Fruit fly (Drosophila melanogaster) ovary, adult (tissue): ENCODE results near the gene usp.

Source experiments
- CG17801 ChIP-seq: fragments of 200-800 bp; optimal IDR thresholded peaks from 2 replicates; lab custom pipeline; 2019; ENCODE audit warnings: missing biosample characterization, mild to moderate bottlenecking, missing genetic modification characterization, moderate library complexity; ENCODE audit not compliant: partially characterized antibody

Gene usp

DNA sequence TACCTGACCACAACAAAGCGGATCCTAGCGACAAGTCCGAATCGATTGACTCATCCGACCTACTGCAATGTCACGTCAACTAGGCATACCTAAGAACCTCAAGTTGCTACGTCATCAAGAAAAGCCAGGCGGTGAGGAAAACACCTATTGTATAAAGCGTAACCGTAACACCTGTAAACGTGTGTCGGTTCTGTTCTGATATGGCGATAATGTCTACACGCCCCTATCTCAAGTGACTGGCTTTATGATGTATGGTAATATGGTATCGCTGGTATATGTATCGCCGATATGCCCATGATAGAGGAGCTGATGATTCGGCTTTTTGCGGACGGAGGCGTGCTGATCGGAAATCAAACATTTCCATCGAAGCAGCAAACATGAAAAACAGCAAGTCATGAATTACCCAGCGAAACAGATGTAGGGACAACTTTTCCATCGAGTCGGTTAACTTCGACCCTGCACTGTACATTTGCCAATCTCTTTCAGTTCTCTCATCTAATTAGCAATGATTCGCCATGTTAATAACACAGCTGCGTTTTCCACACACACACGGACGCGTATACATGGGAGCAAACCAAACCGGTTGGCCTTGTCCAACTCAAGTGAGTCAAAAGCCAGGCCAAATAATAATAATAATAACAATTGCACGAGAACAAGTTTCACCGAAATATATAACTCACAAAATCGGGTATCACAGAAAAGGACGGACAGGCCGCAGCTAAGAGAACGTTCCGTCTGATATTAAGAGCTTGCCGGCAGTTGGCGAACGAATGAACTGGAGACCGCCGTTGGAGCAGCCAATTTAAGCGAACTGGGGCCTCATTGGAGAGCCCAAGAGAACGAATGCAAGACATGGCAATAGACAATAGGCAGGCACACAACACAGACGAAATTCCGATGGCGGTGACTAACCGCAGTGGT, 27.9 kb upstream of the usp start:
- peak; percentile 22 for TF ChIP-seq CG17801 (GFP tag; lab: Kevin White, UChicago)

DNA sequence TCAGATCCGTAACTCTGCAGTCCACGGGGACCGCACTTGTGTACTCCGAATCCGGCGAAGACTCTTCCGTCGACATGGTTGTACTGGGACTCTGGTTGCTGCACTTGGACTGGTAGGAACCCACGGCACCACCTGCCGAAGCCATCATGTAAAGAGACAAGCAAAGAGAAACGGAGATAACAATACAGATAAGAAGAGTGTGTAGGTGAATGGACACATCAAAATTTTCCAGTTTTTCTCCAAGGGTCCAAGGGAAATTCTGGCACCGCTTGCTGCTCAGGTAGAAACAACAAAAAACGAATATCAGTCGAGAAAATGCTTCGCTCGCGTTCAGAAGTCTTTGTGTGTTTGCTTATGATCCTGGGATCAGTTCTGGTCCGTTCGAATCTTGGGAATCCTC, 26.2 kb upstream of the usp start, which contains the start of gene CG4194:
Gene CG4194, plus strand, starts transcription at position 301 of the 400 bp plus-strand sequence.
- TF ChIP-seq CG17801 (GFP tag; lab: Kevin White, UChicago), result no peak

DNA sequence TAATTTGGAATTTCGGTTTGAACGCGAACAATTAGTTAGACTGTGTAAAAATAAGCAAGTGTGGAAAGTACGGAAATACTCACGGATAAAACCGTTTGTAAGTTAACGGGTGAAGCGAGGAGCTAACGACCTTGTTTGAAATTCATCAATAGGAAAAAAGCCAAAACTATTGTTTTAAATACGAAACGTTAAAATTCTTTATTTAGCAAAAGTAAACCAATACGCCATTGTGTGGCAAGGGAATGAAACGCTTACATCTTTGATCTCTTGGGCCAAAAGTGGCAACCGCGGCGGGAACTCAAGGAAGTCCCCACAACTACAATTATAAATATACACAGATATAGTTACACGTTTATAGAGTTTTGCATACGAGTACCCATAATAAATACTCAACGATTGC, 24.1 kb upstream of the usp start, which contains the start of gene CG14054:
Gene CG14054, minus strand, starts transcription at position 101 of the 400 bp plus-strand sequence.
- TF ChIP-seq CG17801 (GFP tag; lab: Kevin White, UChicago), result no peak

DNA sequence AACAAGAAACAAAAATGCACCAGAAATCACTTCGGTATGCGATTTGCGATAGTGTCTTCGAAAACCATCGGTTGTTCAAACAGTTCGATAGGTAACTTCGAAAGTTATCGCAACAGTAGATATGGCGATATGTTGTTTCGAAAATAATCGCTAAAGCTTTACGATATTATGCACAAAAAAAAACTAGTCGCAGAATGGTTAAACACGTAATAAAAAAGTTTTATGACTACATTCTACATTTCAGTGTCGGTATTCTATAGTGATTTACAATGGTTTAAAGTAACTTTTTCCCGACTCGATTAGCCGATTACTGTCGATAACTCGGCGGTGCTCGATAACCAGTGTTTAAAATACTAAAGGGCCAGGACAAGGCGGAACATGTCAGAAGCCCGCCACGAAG, 23.0 kb upstream of the usp start, which contains the start of gene CG4281:
Gene CG4281, minus strand, starts transcription at position 70 of the 400 bp plus-strand sequence.
- TF ChIP-seq CG17801 (GFP tag; lab: Kevin White, UChicago), result peak; percentile 59

DNA sequence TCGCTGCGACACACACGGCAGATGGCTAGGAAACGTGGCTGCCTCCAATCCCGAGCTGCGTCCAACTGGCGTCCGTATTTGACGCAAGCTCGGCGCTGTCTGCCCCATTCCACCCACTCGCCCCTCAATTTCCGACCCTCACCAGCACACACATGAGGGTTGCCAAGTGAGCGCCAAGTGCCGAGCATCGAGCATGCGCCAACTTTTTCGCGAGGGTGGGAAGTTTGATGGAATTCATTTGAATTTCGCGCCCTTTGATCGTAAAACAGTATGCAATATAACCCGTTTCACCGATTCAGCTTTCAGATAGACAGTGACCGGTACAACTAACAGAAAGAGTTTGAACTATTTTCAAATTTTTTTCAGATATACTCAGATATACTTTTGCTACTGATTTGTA, 19.7 kb upstream of the usp start, which contains the start of gene Sik2:
Gene Sik2, minus strand, starts transcription at position 67 of the 400 bp plus-strand sequence.
- no peak for TF ChIP-seq CG17801 (GFP tag; lab: Kevin White, UChicago)

DNA sequence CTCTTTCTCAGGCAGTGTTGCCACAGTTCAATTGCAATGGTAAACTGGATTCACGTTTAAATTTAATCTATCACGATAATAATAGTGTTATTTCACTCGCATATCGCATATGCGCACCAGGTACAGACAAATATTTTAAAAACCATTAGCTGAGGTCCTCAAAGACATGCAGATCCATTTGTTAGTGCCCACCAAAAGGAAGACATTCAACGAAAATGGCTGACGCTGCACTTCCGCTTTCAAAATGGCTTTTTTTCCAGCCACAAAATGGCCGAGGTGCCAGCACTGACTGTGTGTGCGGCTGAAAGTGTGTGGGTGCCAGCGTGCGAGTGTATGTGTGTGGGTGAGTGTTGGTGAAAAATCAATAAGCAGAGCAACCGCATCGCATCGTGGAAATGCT, 19.0 kb upstream of the usp start:
- no peak for TF ChIP-seq CG17801 (GFP tag; lab: Kevin White, UChicago)

DNA sequence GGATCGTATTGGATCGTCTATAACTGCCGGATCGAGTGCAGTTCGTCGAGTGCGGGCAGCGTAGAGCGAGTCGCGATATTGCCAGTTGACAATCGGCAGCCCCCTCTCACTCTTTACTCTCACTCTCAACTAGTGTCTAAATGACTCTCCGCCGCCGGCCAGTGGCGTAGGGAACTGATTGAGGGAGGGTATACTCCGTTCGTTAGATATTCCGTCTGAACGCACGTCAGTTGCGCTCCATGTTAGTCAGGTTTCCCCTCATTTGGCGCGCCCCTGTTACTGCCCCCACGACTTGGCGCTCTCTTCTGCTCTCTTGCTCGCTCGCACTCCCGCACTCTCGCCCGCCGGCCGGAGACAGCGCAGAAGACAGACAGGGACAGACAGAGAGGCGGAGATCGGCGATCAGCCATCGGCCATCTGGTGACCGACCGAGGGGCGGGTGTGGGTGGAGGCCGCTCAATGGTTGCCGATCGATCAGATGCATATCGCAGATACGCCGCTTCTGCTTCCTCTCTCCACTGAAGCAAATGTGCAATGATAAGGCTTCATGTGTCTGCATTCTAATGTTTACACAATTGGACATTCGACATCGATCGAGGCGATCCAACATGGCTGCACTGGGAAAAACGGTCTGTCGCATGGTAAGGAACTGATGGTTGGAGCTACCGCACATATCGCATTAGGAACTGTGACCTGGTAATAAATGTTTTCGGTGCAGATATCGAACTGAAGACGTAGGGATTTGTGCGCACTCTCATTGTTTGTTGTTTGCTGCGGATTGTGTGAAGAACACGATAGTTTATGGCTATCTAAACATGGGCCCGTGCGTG, 8.2 kb upstream of the usp start, which contains the start of gene moody:
Gene moody, minus strand, starts transcription at position 51 of the 830 bp plus-strand sequence.
- TF ChIP-seq CG17801 (GFP tag; lab: Kevin White, UChicago), result peak; percentile 98

DNA sequence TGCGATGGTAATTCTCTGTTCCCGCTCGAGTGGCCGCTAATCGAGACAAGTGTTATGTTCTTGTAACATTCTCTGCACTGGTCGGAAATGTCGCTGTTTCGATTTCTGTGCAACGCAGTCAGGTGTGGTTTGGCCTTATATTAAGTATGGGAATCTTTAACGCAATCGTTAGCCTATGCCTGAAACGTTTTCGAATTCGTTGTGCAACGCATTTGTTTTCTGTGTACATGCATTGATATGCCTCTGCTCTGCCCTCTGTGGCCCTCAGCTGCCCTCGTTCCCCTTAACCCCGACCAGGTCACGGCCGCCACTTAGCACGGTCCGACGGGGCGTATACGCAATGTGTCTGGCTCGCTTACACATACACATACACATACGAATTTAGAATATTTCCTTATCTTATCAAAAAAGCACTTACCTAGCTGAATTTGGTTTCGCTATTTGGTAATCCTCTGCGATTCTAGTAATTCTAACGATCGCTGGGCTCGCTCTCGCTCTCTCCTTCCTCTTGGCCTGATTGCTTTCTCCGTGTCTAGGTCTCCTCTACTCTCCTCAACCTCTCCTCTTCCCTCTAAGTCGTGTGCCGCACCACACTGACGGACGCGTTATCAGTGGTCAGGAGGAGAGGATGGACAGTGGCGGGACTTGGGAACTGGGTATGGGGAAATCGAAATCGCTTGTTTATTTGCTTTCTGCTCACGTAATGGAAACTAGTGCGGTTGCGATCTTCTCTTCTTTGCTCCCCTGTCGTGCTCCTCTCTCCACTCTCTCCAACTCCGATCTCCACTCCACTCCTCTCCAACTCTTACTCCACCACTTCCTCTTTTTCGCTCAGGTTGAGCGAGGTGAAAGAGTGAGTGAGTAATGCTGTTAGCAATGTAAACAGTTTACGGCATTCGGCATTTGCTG, 6.9 kb upstream of the usp start:
- no peak for TF ChIP-seq CG17801 (GFP tag; lab: Kevin White, UChicago)

DNA sequence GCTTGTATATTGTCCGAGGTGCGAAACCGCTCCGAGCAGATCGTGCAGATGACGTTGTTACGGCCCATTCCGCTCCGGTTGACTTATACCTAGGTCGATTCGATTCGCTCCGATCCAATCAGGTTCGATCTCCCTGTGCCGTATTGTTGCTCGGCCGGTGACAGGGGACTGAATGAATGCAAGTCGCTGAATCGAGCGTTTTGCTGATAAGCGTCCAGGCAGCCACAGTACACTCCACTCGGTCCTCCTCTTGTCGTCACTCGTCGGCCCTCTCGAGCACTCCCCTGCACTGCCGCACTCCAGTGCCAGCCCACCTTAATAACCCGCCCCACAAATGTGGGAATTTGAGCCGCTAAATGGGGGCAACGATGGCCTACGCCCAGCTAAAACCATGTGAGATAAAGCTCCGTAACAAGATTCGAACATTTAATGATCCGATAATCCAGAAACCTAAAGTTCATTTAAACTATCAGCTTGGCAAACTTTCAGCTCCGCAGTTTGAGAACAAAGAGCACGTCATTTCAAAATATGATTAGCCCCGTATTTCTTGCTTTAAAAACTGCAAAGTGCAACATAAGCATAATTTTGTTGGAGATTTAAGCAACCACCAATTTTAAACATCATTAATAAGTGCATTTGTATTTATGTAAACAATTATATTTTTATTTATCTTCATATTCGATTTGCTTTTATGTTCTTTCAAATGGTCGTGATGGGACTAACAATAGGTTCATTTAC, 1.7 kb upstream of the usp start, which contains the start of gene CG4325:
Gene CG4325, minus strand, starts transcription at position 159 of the 738 bp plus-strand sequence.
- TF ChIP-seq CG17801 (GFP tag; lab: Kevin White, UChicago), result no peak

DNA sequence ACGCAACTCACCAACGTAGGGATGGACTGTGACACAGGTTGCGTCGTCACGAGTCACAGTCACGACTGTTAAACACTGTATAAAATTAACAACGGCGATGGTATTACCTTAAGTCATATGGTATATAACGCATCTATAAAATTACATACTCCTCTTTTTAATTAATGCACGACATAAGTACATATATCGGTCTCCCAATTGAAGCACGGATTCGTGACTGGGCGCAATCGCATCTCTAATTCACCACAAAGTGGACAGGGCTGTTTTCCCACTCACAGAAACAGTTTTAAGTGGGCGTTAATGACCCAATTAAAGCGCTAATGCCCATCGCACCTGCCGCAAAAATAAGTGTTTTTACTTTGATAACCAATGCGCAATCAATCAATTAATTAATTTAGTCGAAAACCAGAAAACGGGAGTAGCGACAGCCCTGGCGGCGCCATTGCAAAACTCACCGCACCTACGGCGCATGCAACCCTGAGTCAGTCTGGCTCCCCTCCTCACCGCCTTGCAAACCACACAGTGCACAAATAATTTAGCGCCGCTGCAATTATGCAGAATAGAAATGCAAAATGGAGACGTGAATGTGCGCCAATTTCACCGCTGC, 696 bp downstream of the usp start, which contains the start of gene CG4313:
Gene CG4313, plus strand, starts transcription at position 557 of the 607 bp plus-strand sequence.
- TF ChIP-seq CG17801 (GFP tag; lab: Kevin White, UChicago), result peak; percentile 70

DNA sequence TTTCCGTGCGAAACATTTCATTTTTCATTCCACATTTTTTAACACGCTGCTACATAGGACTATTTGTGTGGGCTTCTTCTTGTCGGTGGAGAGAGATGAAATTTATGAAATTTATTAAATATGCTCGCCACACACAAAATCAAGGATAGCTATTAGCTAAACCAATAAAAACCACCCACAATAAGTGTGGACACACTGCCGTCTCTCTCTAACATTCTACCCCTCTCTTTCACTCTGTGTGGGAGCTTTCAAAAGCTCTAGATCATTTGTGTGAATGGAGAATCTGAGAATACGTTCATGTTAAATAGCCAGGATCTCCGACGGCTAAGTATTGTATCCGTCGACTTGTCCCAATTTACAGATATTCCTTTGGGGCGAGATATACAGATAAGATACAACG, 4.5 kb downstream of the usp start:
- TF ChIP-seq CG17801 (GFP tag; lab: Kevin White, UChicago), result no peak

DNA sequence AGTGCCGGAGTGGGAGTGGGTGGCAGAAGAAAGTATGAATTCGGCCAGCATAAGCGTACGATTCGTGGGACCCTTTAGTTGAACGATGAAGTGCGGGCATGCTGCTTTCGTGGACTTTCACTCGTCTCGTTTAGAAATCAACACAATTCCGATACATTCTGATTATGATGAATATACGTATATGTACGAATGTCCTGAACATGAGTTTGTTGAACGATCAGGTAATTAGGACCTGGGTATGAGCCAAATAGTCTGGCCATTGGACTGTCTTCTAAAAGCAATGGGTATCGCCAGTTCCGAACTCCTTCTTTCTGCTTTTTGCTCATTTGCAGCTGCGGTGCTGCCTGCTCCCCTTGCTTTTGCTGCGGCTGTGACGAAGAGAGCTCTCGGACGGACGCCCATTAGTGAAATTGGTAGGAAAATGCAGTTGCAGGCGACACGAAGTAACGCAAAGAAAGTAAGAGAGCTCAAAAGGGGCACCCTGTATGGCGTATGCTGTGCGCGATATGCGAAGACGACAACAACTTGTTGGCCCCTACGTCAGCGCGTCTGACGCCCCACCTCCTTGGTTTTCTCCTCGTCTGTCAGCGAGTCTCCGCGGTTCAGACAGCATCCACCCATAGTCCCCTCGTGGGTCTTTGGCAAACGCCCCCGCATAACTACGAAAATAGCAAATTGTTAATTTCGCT, 5.2 kb downstream of the usp start:
- no peak for TF ChIP-seq CG17801 (GFP tag; lab: Kevin White, UChicago)
